Fruit fly (Drosophila melanogaster) whole organism, prepupa: ENCODE results near the gene CG8460.

Source experiments
- Blimp-1 ChIP-seq: fragments of 200-800 bp; sonication (Bioruptor generic); optimal IDR thresholded peaks from 3 replicates; lab custom pipeline; 2017; ENCODE audit warnings: missing biosample characterization, missing genetic modification characterization, mild to moderate bottlenecking, moderate library complexity, missing genetic modification reagents
- CG10631 ChIP-seq: fragments of 200-800 bp; sonication (Bioruptor generic); optimal IDR thresholded peaks from 2 replicates; lab custom pipeline; 2016; ENCODE audit warnings: missing biosample characterization, missing genetic modification characterization
- CG10669 ChIP-seq: fragments of 200-800 bp; sonication (Bioruptor generic); optimal IDR thresholded peaks from 3 replicates; lab custom pipeline; 2018; ENCODE audit warnings: missing biosample characterization, mild to moderate bottlenecking, missing genetic modification characterization, moderate library complexity
- CG11294 ChIP-seq: fragments of 200-800 bp; sonication (Bioruptor generic); IDR thresholded peaks from 2 replicates; pipeline ENCODE4 v1.3.6; 2022; ENCODE audit warnings: missing biosample characterization, missing genetic modification characterization
- CG11902 ChIP-seq: fragments of 200-800 bp; sonication (Bioruptor generic); optimal IDR thresholded peaks from 3 replicates; lab custom pipeline; 2016; ENCODE audit warnings: missing biosample characterization, missing genetic modification characterization
- CG16779 ChIP-seq: fragments of 200-800 bp; sonication (Bioruptor generic); optimal IDR thresholded peaks from 3 replicates; lab custom pipeline; 2017; ENCODE audit warnings: missing biosample characterization, mild to moderate bottlenecking, missing genetic modification characterization
- CG34406 ChIP-seq: fragments of 200-800 bp; sonication (Bioruptor generic); optimal IDR thresholded peaks from 3 replicates; lab custom pipeline; 2016; ENCODE audit warnings: missing biosample characterization, missing genetic modification characterization
- CG4318 ChIP-seq: fragments of 200-800 bp; sonication (Bioruptor generic); optimal IDR thresholded peaks from 3 replicates; lab custom pipeline; 2017; ENCODE audit warnings: missing biosample characterization, mild to moderate bottlenecking, missing genetic modification characterization
- CG6163 ChIP-seq: fragments of 200-800 bp; sonication (Bioruptor generic); IDR thresholded peaks from 3 replicates; pipeline ENCODE4 v1.3.6; 2022; ENCODE audit warnings: missing biosample characterization, missing genetic modification characterization
- CG6276 ChIP-seq: fragments of 200-800 bp; sonication (Bioruptor generic); optimal IDR thresholded peaks from 2 replicates; lab custom pipeline; 2017; ENCODE audit warnings: missing biosample characterization, mild to moderate bottlenecking, missing genetic modification characterization
- CG6792 ChIP-seq: fragments of 200-800 bp; sonication (Bioruptor generic); optimal IDR thresholded peaks from 3 replicates; lab custom pipeline; 2016; ENCODE audit warnings: missing biosample characterization, missing genetic modification characterization
- CG6808 ChIP-seq: fragments of 200-800 bp; sonication (Bioruptor generic); optimal IDR thresholded peaks from 3 replicates; lab custom pipeline; 2017; ENCODE audit warnings: missing biosample characterization, missing genetic modification characterization, mild to moderate bottlenecking, moderate library complexity, missing genetic modification reagents
- CG6854 ChIP-seq: fragments of 200-800 bp; sonication (Bioruptor generic); optimal IDR thresholded peaks from 2 replicates; lab custom pipeline; 2017; ENCODE audit warnings: missing biosample characterization, mild to moderate bottlenecking, missing genetic modification characterization
- CG8119 ChIP-seq: fragments of 200-800 bp; sonication (Bioruptor generic); IDR thresholded peaks from 3 replicates; pipeline ENCODE4 v1.3.6; 2022; ENCODE audit warnings: missing biosample characterization, missing genetic modification characterization
- CG8319 ChIP-seq: fragments of 200-800 bp; sonication (Bioruptor generic); optimal IDR thresholded peaks from 3 replicates; lab custom pipeline; 2016; ENCODE audit warnings: missing biosample characterization, missing genetic modification characterization
- Eip75B ChIP-seq: fragments of 200-800 bp; sonication (Bioruptor generic); optimal IDR thresholded peaks from 3 replicates; lab custom pipeline; 2016; ENCODE audit warnings: missing biosample characterization, missing genetic modification characterization
- Eip78C ChIP-seq: fragments of 200-800 bp; sonication (Bioruptor generic); peaks from one replicate; lab custom pipeline; 2016; ENCODE audit warnings: missing biosample characterization, missing genetic modification characterization
- Eip93F ChIP-seq: fragments of 200-800 bp; sonication (Bioruptor generic); optimal IDR thresholded peaks from 2 replicates; lab custom pipeline; 2016; ENCODE audit warnings: missing biosample characterization, mild to moderate bottlenecking, missing genetic modification characterization
- Ets21C ChIP-seq: fragments of 200-800 bp; sonication (Bioruptor generic); optimal IDR thresholded peaks from 3 replicates; lab custom pipeline; 2016; ENCODE audit warnings: missing biosample characterization, missing genetic modification characterization
- Ets96B ChIP-seq: fragments of 200-800 bp; optimal IDR thresholded peaks from 2 replicates; lab custom pipeline; 2019; ENCODE audit warnings: missing biosample characterization, mild to moderate bottlenecking, missing genetic modification characterization, moderate library complexity
- Hr38 ChIP-seq: sonication (Bioruptor generic); optimal IDR thresholded peaks from 2 replicates; lab custom pipeline; 2016; ENCODE audit warnings: missing biosample characterization, missing genetic modification characterization
- Hr39 ChIP-seq: fragments of 200-800 bp; sonication (Bioruptor generic); optimal IDR thresholded peaks from 2 replicates; lab custom pipeline; 2016; ENCODE audit warnings: missing biosample characterization, missing genetic modification characterization
- Hr4 ChIP-seq: fragments of 200-800 bp; sonication (Bioruptor generic); optimal IDR thresholded peaks from 3 replicates; lab custom pipeline; 2016; ENCODE audit warnings: missing biosample characterization, missing genetic modification characterization
- Met ChIP-seq: fragments of 200-800 bp; sonication (Bioruptor generic); optimal IDR thresholded peaks from 3 replicates; lab custom pipeline; 2016; ENCODE audit warnings: missing biosample characterization, missing genetic modification characterization
- OdsH ChIP-seq: fragments of 200-800 bp; sonication (Bioruptor generic); optimal IDR thresholded peaks from 3 replicates; lab custom pipeline; 2016; ENCODE audit warnings: missing biosample characterization, missing genetic modification characterization
- Smox ChIP-seq: fragments of 200-800 bp; sonication (Bioruptor generic); optimal IDR thresholded peaks from 3 replicates; lab custom pipeline; 2016; ENCODE audit warnings: missing biosample characterization, missing genetic modification characterization
- Sox102F ChIP-seq: fragments of 200-800 bp; sonication (Bioruptor generic); optimal IDR thresholded peaks from 2 replicates; lab custom pipeline; 2016; ENCODE audit warnings: missing biosample characterization, mild to moderate bottlenecking, missing genetic modification characterization
- Sox14 ChIP-seq: fragments of 200-800 bp; sonication (Bioruptor generic); optimal IDR thresholded peaks from 3 replicates; lab custom pipeline; 2016; ENCODE audit warnings: missing biosample characterization, missing genetic modification characterization
- acj6 ChIP-seq: fragments of 200-800 bp; sonication (Bioruptor generic); optimal IDR thresholded peaks from 3 replicates; lab custom pipeline; 2016; ENCODE audit warnings: missing biosample characterization, missing genetic modification characterization
- cyc ChIP-seq: fragments of 200-800 bp; sonication (Bioruptor generic); optimal IDR thresholded peaks from 3 replicates; lab custom pipeline; 2016; ENCODE audit warnings: missing biosample characterization, missing genetic modification characterization
- dac ChIP-seq: fragments of 200-800 bp; sonication (Bioruptor generic); optimal IDR thresholded peaks from 2 replicates; lab custom pipeline; 2017; ENCODE audit warnings: missing biosample characterization, mild to moderate bottlenecking, missing genetic modification characterization
- eg ChIP-seq: fragments of 200-800 bp; sonication (Bioruptor generic); IDR thresholded peaks from 3 replicates; pipeline ENCODE4 v1.3.6; 2022; ENCODE audit warnings: missing biosample characterization, missing genetic modification characterization
- esn ChIP-seq: fragments of 200-800 bp; sonication (Bioruptor generic); optimal IDR thresholded peaks from 2 replicates; lab custom pipeline; 2016; ENCODE audit warnings: missing biosample characterization, mild to moderate bottlenecking, missing genetic modification characterization, moderate library complexity
- fd59A ChIP-seq: fragments of 200-800 bp; sonication (Bioruptor generic); optimal IDR thresholded peaks from 2 replicates; lab custom pipeline; 2017; ENCODE audit warnings: missing biosample characterization, mild to moderate bottlenecking, missing genetic modification characterization, missing genetic modification reagents
- fd85E ChIP-seq: fragments of 200-800 bp; sonication (Bioruptor generic); optimal IDR thresholded peaks from 3 replicates; lab custom pipeline; 2016; ENCODE audit warnings: missing biosample characterization, missing genetic modification characterization
- fkh ChIP-seq: fragments of 200-800 bp; sonication (Bioruptor generic); optimal IDR thresholded peaks from 3 replicates; lab custom pipeline; 2017; ENCODE audit warnings: missing biosample characterization, mild to moderate bottlenecking, missing genetic modification characterization, moderate library complexity
- lz ChIP-seq: fragments of 200-800 bp; sonication (Bioruptor generic); optimal IDR thresholded peaks from 3 replicates; lab custom pipeline; 2016; ENCODE audit warnings: missing biosample characterization, missing genetic modification characterization
- net ChIP-seq: fragments of 200-800 bp; sonication (Bioruptor generic); optimal IDR thresholded peaks from 3 replicates; lab custom pipeline; 2016; ENCODE audit warnings: missing biosample characterization, missing genetic modification characterization
- pdm3 ChIP-seq: fragments of 200-800 bp; sonication (Bioruptor generic); optimal IDR thresholded peaks from 3 replicates; lab custom pipeline; 2016; ENCODE audit warnings: missing biosample characterization, missing genetic modification characterization
- salr ChIP-seq, 2 experiments: fragments of 200-800 bp; sonication (Bioruptor generic); optimal IDR thresholded peaks; 3 replicates each; lab custom pipeline; 2016 to 2018; ENCODE audit warnings: missing biosample characterization in 2 of 2, missing genetic modification characterization in 2 of 2, mild to moderate bottlenecking in 1 of 2
- spab ChIP-seq: fragments of 200-800 bp; sonication (Bioruptor generic); optimal IDR thresholded peaks from 2 replicates; lab custom pipeline; 2017; ENCODE audit warnings: missing biosample characterization, mild to moderate bottlenecking, missing genetic modification characterization, missing genetic modification reagents
- ss ChIP-seq, 2 experiments: fragments of 200-800 bp; sonication (Bioruptor generic); optimal IDR thresholded peaks; 2 replicates in 1 of 2; 3 replicates in 1 of 2; lab custom pipeline; 2017 to 2018; ENCODE audit warnings: mild to moderate bottlenecking in 2 of 2, missing biosample characterization in 2 of 2, missing genetic modification characterization in 2 of 2, moderate library complexity in 1 of 2
- svp ChIP-seq: fragments of 200-800 bp; sonication (Bioruptor generic); peaks from one replicate; lab custom pipeline; 2016; ENCODE audit warnings: missing biosample characterization, missing genetic modification characterization
- vri ChIP-seq: fragments of 200-800 bp; sonication (Bioruptor generic); optimal IDR thresholded peaks from 3 replicates; lab custom pipeline; 2016; ENCODE audit warnings: missing biosample characterization, mild to moderate bottlenecking, missing genetic modification characterization

CG8460 gene

DNA sequence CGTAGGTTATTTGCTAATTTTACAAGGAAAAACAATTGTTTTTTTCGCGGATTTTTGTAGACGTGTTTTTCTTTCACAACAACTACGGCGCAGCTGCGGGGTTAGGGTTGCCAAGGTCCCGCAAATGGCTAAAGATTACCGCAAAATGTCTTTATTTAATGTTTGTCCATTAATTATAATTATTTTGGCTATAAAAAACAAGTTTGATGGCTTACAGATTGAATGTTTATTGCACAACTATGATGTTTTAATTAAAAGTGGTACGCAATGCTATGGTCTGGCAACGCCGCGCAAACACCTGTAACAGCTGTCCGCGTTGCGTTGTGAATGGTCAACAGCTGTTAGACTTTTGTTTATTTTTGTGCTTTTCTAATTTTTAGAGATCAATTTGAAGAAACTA lies 40.3 kb upstream of the CG8460 start (continued):
- peak; percentile 63 for TF ChIP-seq Sox102F
- TF ChIP-seq Ets21C (GFP tag; lab: Kevin White, UChicago), result peak; percentile 48
- TF ChIP-seq CG6276 (GFP tag; lab: Kevin White, UChicago), result peak; percentile 12
- peak; percentile 88 for TF ChIP-seq Sox14 (GFP tag; lab: Kevin White, UChicago)
- peak; percentile 76 for TF ChIP-seq esn (GFP tag; lab: Kevin White, UChicago)
- peak; percentile 51 for TF ChIP-seq CG10669 (GFP tag; lab: Kevin White, UChicago)
- TF ChIP-seq Hr39, result peak; percentile 71
- peak; percentile 27 for TF ChIP-seq CG6792 (GFP tag; lab: Kevin White, UChicago)
- peak; percentile 79 for TF ChIP-seq CG6163 (GFP tag; lab: Robert Waterston, UW)
- TF ChIP-seq pdm3 (GFP tag; lab: Kevin White, UChicago), result peak; percentile 78
- peak; percentile 37 for TF ChIP-seq CG11902 (GFP tag; lab: Kevin White, UChicago)
- TF ChIP-seq svp (GFP tag; lab: Kevin White, UChicago), result peak; percentile 73
- TF ChIP-seq Eip78C (GFP tag; lab: Kevin White, UChicago), result peak; percentile 92
- TF ChIP-seq CG34406, result peak; percentile 59
- TF ChIP-seq spab, result no peak
- peak; percentile 27; the same call in 1 of the 3 replicates for TF ChIP-seq CG8119 (GFP tag; lab: Robert Waterston, UW)
- TF ChIP-seq CG8319 (GFP tag; lab: Kevin White, UChicago), result peak; percentile 45
- no peak for TF ChIP-seq Hr38 (GFP tag; lab: Kevin White, UChicago)
- TF ChIP-seq Hr4 (GFP tag; lab: Kevin White, UChicago), result peak; percentile 71
- TF ChIP-seq eg (GFP tag; lab: Robert Waterston, UW), result peak; percentile 79
- peak; percentile 74 for TF ChIP-seq cyc
- peak; percentile 77 for TF ChIP-seq Eip75B (GFP tag; lab: Kevin White, UChicago)
- TF ChIP-seq CG16779 (tag; lab: Kevin White, UChicago), result no peak
- TF ChIP-seq fkh (GFP tag; lab: Kevin White, UChicago), result peak; percentile 88
- peak; percentile 32 for TF ChIP-seq CG4318 (GFP tag; lab: Kevin White, UChicago)
- TF ChIP-seq fd85E (GFP tag; lab: Kevin White, UChicago), result no peak
- TF ChIP-seq CG6808 (GFP tag; lab: Kevin White, UChicago), result no peak
- TF ChIP-seq, all 60 proteins: peak for 49

DNA sequence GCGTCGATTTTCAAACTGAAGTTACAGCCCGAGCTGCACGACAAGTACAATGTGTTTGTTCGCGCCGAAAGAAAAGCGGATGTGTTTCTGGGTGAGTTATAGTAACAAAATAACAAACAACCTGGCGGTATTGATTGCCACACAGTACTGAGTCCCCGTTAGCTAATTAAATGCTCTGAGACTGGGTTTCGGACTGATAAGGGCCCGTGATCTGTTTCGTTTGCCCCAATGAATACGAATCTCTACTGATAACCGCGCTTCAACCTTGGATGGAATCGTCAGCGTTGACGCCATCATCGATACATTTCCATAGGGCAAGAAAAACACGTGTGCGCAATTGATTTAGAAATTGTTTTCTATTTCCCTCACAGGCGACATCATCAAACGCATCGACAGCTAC lies 39.8 kb upstream of the CG8460 start:
- peak; percentile 75 for TF ChIP-seq svp (GFP tag; lab: Kevin White, UChicago)
- TF ChIP-seq Hr4 (GFP tag; lab: Kevin White, UChicago), result no peak
- no peak for TF ChIP-seq CG6854 (GFP tag; lab: Kevin White, UChicago)

DNA sequence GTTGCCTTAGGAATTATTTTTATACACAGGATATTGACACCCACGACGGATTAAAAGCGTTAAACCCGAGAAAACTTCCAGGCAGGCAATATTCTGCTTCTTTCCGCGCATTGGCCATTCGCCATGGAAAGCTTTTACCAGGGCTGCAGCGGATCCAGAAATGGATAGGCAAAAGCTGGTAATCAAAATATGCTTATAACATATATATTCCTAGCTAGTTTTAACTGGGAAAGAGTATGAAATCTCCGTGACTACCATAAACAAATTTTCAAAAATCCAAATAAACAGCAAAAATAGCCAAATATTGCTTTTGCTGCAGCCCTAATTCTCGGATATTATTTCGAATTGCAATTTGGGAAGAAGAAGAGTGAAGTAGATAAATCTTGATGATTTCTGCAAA lies 37.5 kb upstream of the CG8460 start, which contains the start of the genes PAPLA1 and Rbsn-5:
PAPLA1 (minus strand) TSS at position 141 of the 400 bp plus-strand sequence.
Rbsn-5 (plus strand) TSS at position 335 of the 400 bp plus-strand sequence.
- TF ChIP-seq CG6163 (GFP tag; lab: Robert Waterston, UW) (peak; percentile 94), salr (GFP tag; optimal IDR thresholded peaks at IDR 0.05; lab: Kevin White, UChicago) (peak; percentile 82 to 87), CG34406 (peak; percentile 88), fkh (GFP tag; lab: Kevin White, UChicago) (peak; percentile 93), Ets96B (peak; percentile 89), Blimp-1 (GFP tag; lab: Kevin White, UChicago) (peak; percentile 75), dac (GFP tag; lab: Kevin White, UChicago) (peak; percentile 89), OdsH (GFP tag; lab: Kevin White, UChicago) (peak; percentile 96), CG11902 (GFP tag; lab: Kevin White, UChicago) (peak; percentile 94), cyc (peak; percentile 97), eg (GFP tag; lab: Robert Waterston, UW) (peak; percentile 93), CG6854 (GFP tag; lab: Kevin White, UChicago) (peak; percentile 85), net (GFP tag; lab: Kevin White, UChicago) (peak; percentile 91), fd59A (GFP tag; lab: Kevin White, UChicago) (peak; percentile 81), CG10669 (GFP tag; lab: Kevin White, UChicago) (peak; percentile 91), Sox14 (GFP tag; lab: Kevin White, UChicago) (peak; percentile 96), lz (GFP tag; lab: Kevin White, UChicago) (peak; percentile 96), CG10631 (GFP tag; lab: Kevin White, UChicago) (peak; percentile 95), CG8319 (GFP tag; lab: Kevin White, UChicago) (peak; percentile 91), CG6792 (GFP tag; lab: Kevin White, UChicago) (peak; percentile 92), CG6276 (GFP tag; lab: Kevin White, UChicago) (peak; percentile 73), CG6808 (GFP tag; lab: Kevin White, UChicago) (peak; percentile 89), acj6 (GFP tag; lab: Kevin White, UChicago) (peak; percentile 96), CG11294 (GFP tag; lab: Robert Waterston, UW) (peak; percentile 86), Eip93F (peak; percentile 16), fd85E (GFP tag; lab: Kevin White, UChicago) (peak; percentile 68), Smox (GFP tag; lab: Kevin White, UChicago) (peak; percentile 94), CG4318 (GFP tag; lab: Kevin White, UChicago) (peak; percentile 82), Eip78C (GFP tag; lab: Kevin White, UChicago) (peak; percentile 97), Met (GFP tag; lab: Kevin White, UChicago) (peak; percentile 95), vri (GFP tag; lab: Kevin White, UChicago) (peak; percentile 92), spab (peak; percentile 78), CG16779 (tag; lab: Kevin White, UChicago) (peak; percentile 74), ss (GFP tag; optimal IDR thresholded peaks at IDR 0.05; lab: Kevin White, UChicago) (peak; percentile 80 to 86), svp (GFP tag; lab: Kevin White, UChicago) (peak; percentile 98), Hr39 (peak; percentile 98)
